Worm (Caenorhabditis elegans) whole organism, L4 larva: ENCODE results near the gene F40A3.7.

Source experiments
- F26F4.8 ChIP-seq: fragments of 200-800 bp; sonication (Bioruptor generic); conservative IDR thresholded peaks from 2 replicates; pipeline ENCODE4 v1.3.6; 2022; ENCODE audit warnings: missing genetic modification characterization, missing compliant biosample characterization
- F44E2.7 ChIP-seq: fragments of 200-800 bp; sonication (Bioruptor generic); IDR thresholded peaks from 2 replicates; pipeline ENCODE4 v2.1.2; 2022; ENCODE audit warnings: missing genetic modification characterization, missing compliant biosample characterization
- F49E8.2 ChIP-seq: sonication (generic microtip); optimal IDR thresholded peaks from 2 replicates; lab custom pipeline; 2016; ENCODE audit warnings: missing compliant biosample characterization, mild to moderate bottlenecking, missing genetic modification characterization, borderline replicate concordance
- R02D3.7 ChIP-seq: fragments of 150-350 bp; sonication (generic microtip); optimal IDR thresholded peaks from 3 replicates; lab custom pipeline; 2014; ENCODE audit warnings: missing biosample characterization, missing genetic modification characterization
- Y48G9A.11 ChIP-seq: fragments of 200-800 bp; sonication (Bioruptor generic); IDR thresholded peaks from 2 replicates; pipeline ENCODE4 v1.3.6; 2022; ENCODE audit warnings: missing genetic modification reagents, missing genetic modification characterization, missing compliant biosample characterization
- ZK337.2 ChIP-seq: fragments of 200-800 bp; sonication (Bioruptor generic); IDR thresholded peaks from 2 replicates; pipeline ENCODE4 v1.3.6; 2022; ENCODE audit warnings: missing genetic modification reagents, missing genetic modification characterization, missing compliant biosample characterization
- ZK546.5 ChIP-seq, 2 experiments: sonication (generic microtip); optimal IDR thresholded peaks; 2 replicates each; lab custom pipeline; 2017; ENCODE audit warnings: missing biosample characterization in 2 of 2, missing genetic modification characterization in 2 of 2
- aha-1 ChIP-seq: fragments of 150-350 bp; peaks from one replicate; lab custom pipeline; 2014; ENCODE audit warnings: missing biosample characterization, missing genetic modification characterization
- aly-2 ChIP-seq: sonication (generic microtip); optimal IDR thresholded peaks from 2 replicates; lab custom pipeline; 2018; ENCODE audit warnings: missing biosample characterization, missing genetic modification characterization
- arid-1 ChIP-seq: fragments of 200-800 bp; sonication (Bioruptor generic); conservative IDR thresholded peaks from 2 replicates; pipeline ENCODE4 v1.3.6; 2022; ENCODE audit warnings: missing genetic modification reagents, missing genetic modification characterization, missing compliant biosample characterization
- attf-4 ChIP-seq: sonication (generic microtip); optimal IDR thresholded peaks from 3 replicates; lab custom pipeline; 2017; ENCODE audit warnings: missing biosample characterization, missing genetic modification characterization
- ceh-20 ChIP-seq: fragments of 200-800 bp; sonication (Bioruptor generic); IDR thresholded peaks from 2 replicates; pipeline ENCODE4 v1.3.6; 2022; ENCODE audit warnings: missing genetic modification reagents, missing genetic modification characterization, missing compliant biosample characterization
- ceh-44 ChIP-seq: fragments of 200-800 bp; sonication (Bioruptor generic); IDR thresholded peaks from 2 replicates; pipeline ENCODE4 v1.3.6; 2022; ENCODE audit warnings: missing genetic modification reagents, missing genetic modification characterization, missing compliant biosample characterization
- ceh-62 ChIP-seq: sonication (generic microtip); optimal IDR thresholded peaks from 2 replicates; lab custom pipeline; 2017; ENCODE audit warnings: missing biosample characterization, missing genetic modification characterization
- ceh-82 ChIP-seq: sonication (generic microtip); optimal IDR thresholded peaks from 2 replicates; lab custom pipeline; 2017; ENCODE audit warnings: missing biosample characterization, missing genetic modification characterization
- ctbp-1 ChIP-seq: fragments of 200-800 bp; sonication (Bioruptor generic); IDR thresholded peaks from 2 replicates; pipeline ENCODE4 v1.3.6; 2022; ENCODE audit warnings: missing genetic modification reagents, missing genetic modification characterization, missing compliant biosample characterization
- daf-19 ChIP-seq: fragments of 200-800 bp; sonication (Bioruptor generic); conservative IDR thresholded peaks from 2 replicates; pipeline ENCODE4 v1.3.6; 2022; ENCODE audit warnings: missing genetic modification characterization, missing compliant biosample characterization
- daf-8 ChIP-seq: fragments of 200-800 bp; sonication (Bioruptor generic); IDR thresholded peaks from 2 replicates; pipeline ENCODE4 v1.3.6; 2022; ENCODE audit warnings: missing genetic modification characterization, missing compliant biosample characterization
- dmd-6 ChIP-seq: fragments of 200-800 bp; sonication (Bioruptor generic); IDR thresholded peaks from 2 replicates; pipeline ENCODE4 v1.3.6; 2022; ENCODE audit warnings: missing genetic modification reagents, missing genetic modification characterization, missing compliant biosample characterization
- dmd-8 ChIP-seq: fragments of 200-800 bp; sonication (Bioruptor generic); IDR thresholded peaks from 2 replicates; pipeline ENCODE4 v1.3.6; 2022; ENCODE audit warnings: missing genetic modification characterization, missing compliant biosample characterization
- dmd-9 ChIP-seq: fragments of 200-800 bp; sonication (Bioruptor generic); IDR thresholded peaks from 2 replicates; pipeline ENCODE4 v1.3.6; 2022; ENCODE audit warnings: missing genetic modification reagents, missing genetic modification characterization, missing compliant biosample characterization
- dpl-1 ChIP-seq: fragments of 150-350 bp; optimal IDR thresholded peaks from 2 replicates; lab custom pipeline; 2014; ENCODE audit warnings: missing biosample characterization, missing genetic modification reagents, missing genetic modification characterization
- egl-27 ChIP-seq: sonication (generic microtip); optimal IDR thresholded peaks from 3 replicates; lab custom pipeline; 2017; ENCODE audit warnings: missing biosample characterization, missing genetic modification reagents, missing genetic modification characterization
- fos-1 ChIP-seq: fragments of 150-350 bp; optimal IDR thresholded peaks from 2 replicates; lab custom pipeline; 2014; ENCODE audit warnings: missing biosample characterization, missing genetic modification characterization
- hif-1 ChIP-seq, 2 experiments: sonication (generic microtip); optimal IDR thresholded peaks; 2 replicates each; lab custom pipeline; 2016 to 2017; ENCODE audit warnings: missing compliant biosample characterization in 2 of 2, missing genetic modification characterization in 2 of 2, missing genetic modification reagents in 2 of 2, missing genotype in 2 of 2, mild to moderate bottlenecking in 1 of 2
- hlh-11 ChIP-seq: fragments of 200-800 bp; sonication (Bioruptor generic); optimal IDR thresholded peaks from 2 replicates; lab custom pipeline; 2018; ENCODE audit warnings: mild to moderate bottlenecking, missing genetic modification characterization, missing compliant biosample characterization
- hmg-1.1 ChIP-seq: fragments of 200-800 bp; sonication (Bioruptor generic); IDR thresholded peaks from 2 replicates; pipeline ENCODE4 v1.3.6; 2022; ENCODE audit warnings: missing genetic modification reagents, missing genetic modification characterization, missing compliant biosample characterization
- jun-1 ChIP-seq: fragments of 150-350 bp; optimal IDR thresholded peaks from 2 replicates; lab custom pipeline; 2014; ENCODE audit warnings: missing biosample characterization, missing genetic modification reagents, missing genetic modification characterization
- lim-7 ChIP-seq: fragments of 200-800 bp; sonication (Bioruptor generic); IDR thresholded peaks from 2 replicates; pipeline ENCODE4 v1.3.6; 2022; ENCODE audit warnings: missing genetic modification characterization, missing compliant biosample characterization
- lin-13 ChIP-seq: fragments of 150-350 bp; optimal IDR thresholded peaks from 2 replicates; lab custom pipeline; 2014; ENCODE audit warnings: missing biosample characterization, missing genetic modification reagents, missing genetic modification characterization
- lin-29 ChIP-seq: fragments of 200-800 bp; sonication (Bioruptor generic); IDR thresholded peaks from 2 replicates; pipeline ENCODE4 v1.3.6; 2022; ENCODE audit warnings: missing genetic modification reagents, missing genetic modification characterization, missing compliant biosample characterization
- lin-39 ChIP-seq: fragments of 150-350 bp; optimal IDR thresholded peaks from 2 replicates; lab custom pipeline; 2014; ENCODE audit warnings: missing biosample characterization, missing genetic modification reagents, missing genetic modification characterization
- lir-3 ChIP-seq: sonication (generic microtip); optimal IDR thresholded peaks from 2 replicates; lab custom pipeline; 2016; ENCODE audit warnings: mild to moderate bottlenecking, missing genetic modification characterization, missing compliant biosample characterization
- mdl-1 ChIP-seq, 2 experiments: fragments of 150-350 bp in 1 of 2; sonication (generic microtip) in 1 of 2; optimal IDR thresholded peaks; 2 replicates each; lab custom pipeline; 2014 to 2017; ENCODE audit warnings: missing biosample characterization in 2 of 2, missing genetic modification characterization in 2 of 2
- mdt-29 ChIP-seq: fragments of 200-800 bp; sonication (Bioruptor generic); IDR thresholded peaks from 2 replicates; pipeline ENCODE4 v1.3.6; 2022; ENCODE audit warnings: missing genetic modification reagents, missing genetic modification characterization, missing compliant biosample characterization
- mxl-2 ChIP-seq: fragments of 200-800 bp; sonication (Bioruptor generic); conservative IDR thresholded peaks from 2 replicates; pipeline ENCODE4 v1.3.6; 2022; ENCODE audit warnings: missing genetic modification reagents, missing genetic modification characterization, missing compliant biosample characterization
- nhr-10 ChIP-seq: fragments of 150-350 bp; optimal IDR thresholded peaks from 2 replicates; lab custom pipeline; 2014; ENCODE audit warnings: missing biosample characterization, missing genetic modification characterization
- nhr-25 ChIP-seq: sonication (generic microtip); optimal IDR thresholded peaks from 2 replicates; lab custom pipeline; 2017; ENCODE audit warnings: missing genetic modification characterization, mild to moderate bottlenecking, missing compliant biosample characterization, antibody characterized with exemption, moderate library complexity, borderline replicate concordance; ENCODE audit not compliant: insufficient read depth
- nhr-42 ChIP-seq: fragments of 200-800 bp; sonication (Bioruptor generic); IDR thresholded peaks from 2 replicates; pipeline ENCODE4 v1.3.6; 2022; ENCODE audit warnings: missing genetic modification characterization, missing compliant biosample characterization
- pha-4 ChIP-seq, 2 experiments: fragments of 150-350 bp in 1 of 2; fragments of 200-800 bp in 1 of 2; sonication (Bioruptor generic) in 1 of 2; IDR thresholded peaks in 1 of 2; optimal IDR thresholded peaks in 1 of 2; 2 replicates each; pipeline versions ENCODE4 v1.3.6 to Lab custom; 2014 to 2022; ENCODE audit warnings: missing genetic modification characterization in 2 of 2, missing genetic modification reagents in 2 of 2, missing biosample characterization in 1 of 2, missing compliant biosample characterization in 1 of 2
- saeg-2 ChIP-seq: fragments of 200-800 bp; sonication (Bioruptor generic); IDR thresholded peaks from 2 replicates; pipeline ENCODE4 v1.3.6; 2022; ENCODE audit warnings: missing genetic modification reagents, missing genetic modification characterization, missing compliant biosample characterization
- skn-1 ChIP-seq: fragments of 150-350 bp; optimal IDR thresholded peaks from 2 replicates; lab custom pipeline; 2014; ENCODE audit warnings: missing biosample characterization, missing genetic modification characterization
- snpc-4 ChIP-seq: fragments of 150-350 bp; optimal IDR thresholded peaks from 2 replicates; lab custom pipeline; 2014; ENCODE audit warnings: missing biosample characterization, missing genetic modification characterization
- spr-1 ChIP-seq: sonication (generic microtip); optimal IDR thresholded peaks from 2 replicates; lab custom pipeline; 2016; ENCODE audit warnings: mild to moderate bottlenecking, missing genetic modification characterization, missing compliant biosample characterization
- tra-1 ChIP-seq: fragments of 200-800 bp; sonication (Bioruptor generic); IDR thresholded peaks from 2 replicates; pipeline ENCODE4 v1.3.6; 2022; ENCODE audit warnings: missing genetic modification reagents, missing genetic modification characterization, missing compliant biosample characterization
- unc-39 ChIP-seq: sonication (generic microtip); optimal IDR thresholded peaks from 2 replicates; lab custom pipeline; 2017; ENCODE audit warnings: missing biosample characterization, missing genetic modification characterization
- unc-62 ChIP-seq, 3 experiments: fragments of 150-350 bp in 1 of 3; sonication (generic microtip); optimal IDR thresholded peaks in 2 of 3; peaks in 1 of 3; 1 replicate in 1 of 3; 2 replicates in 2 of 3; lab custom pipeline; 2014 to 2017; ENCODE audit warnings: missing biosample characterization in 3 of 3, missing genetic modification characterization in 3 of 3, missing genetic modification reagents in 3 of 3, missing genotype in 1 of 3
- vab-7 ChIP-seq: fragments of 200-800 bp; sonication (Bioruptor generic); IDR thresholded peaks from 2 replicates; pipeline ENCODE4 v1.3.6; 2022; ENCODE audit warnings: missing genetic modification reagents, missing genetic modification characterization, missing compliant biosample characterization
- zag-1 ChIP-seq: fragments of 150-350 bp; optimal IDR thresholded peaks from 2 replicates; lab custom pipeline; 2014; ENCODE audit warnings: missing biosample characterization, missing genetic modification characterization
- zip-11 ChIP-seq: fragments of 200-800 bp; sonication (Bioruptor generic); IDR thresholded peaks from 2 replicates; pipeline ENCODE4 v1.3.6; 2022; ENCODE audit warnings: missing genetic modification characterization, missing compliant biosample characterization
- zip-2 ChIP-seq: fragments of 150-350 bp; optimal IDR thresholded peaks from 2 replicates; lab custom pipeline; 2014; ENCODE audit warnings: missing biosample characterization, missing genetic modification characterization
- ztf-11 ChIP-seq: fragments of 150-350 bp; optimal IDR thresholded peaks from 2 replicates; lab custom pipeline; 2014; ENCODE audit warnings: missing biosample characterization, missing genetic modification characterization

The F40A3.7 gene

ce11 chrV:7848251-7848650 lies 51.4 kb downstream of the F40A3.7 start (continued):
- no peak for TF ChIP-seq mxl-2 (GFP tag; lab: Robert Waterston, UW)
- no peak for TF ChIP-seq F44E2.7 (GFP tag; lab: Robert Waterston, UW)
- no peak for TF ChIP-seq ceh-44 (GFP tag; lab: Robert Waterston, UW)
- no peak for TF ChIP-seq lin-13 (GFP tag; lab: Kevin White, UChicago)
- no peak for TF ChIP-seq ZK546.5 (tag; optimal IDR thresholded peaks at IDR 0.05; lab: Kevin White, UChicago)
- no peak for TF ChIP-seq zip-2 (tag; lab: Kevin White, UChicago)
- no peak for TF ChIP-seq ztf-11 (tag; lab: Kevin White, UChicago)
- no peak for TF ChIP-seq unc-62 (GFP tag; optimal IDR thresholded peaks at IDR 0.05 in 1 of 2; lab: Kevin White, UChicago)
- no peak for TF ChIP-seq unc-62 (tag; optimal IDR thresholded peaks at IDR 0.05; lab: Kevin White, UChicago)
- TF ChIP-seq spr-1 (tag; lab: Kevin White, UChicago): no peak
- no peak for TF ChIP-seq aha-1 (tag; lab: Kevin White, UChicago)
- peak; percentile 86 for TF ChIP-seq hlh-11 (tag; lab: Kevin White, UChicago)
- TF ChIP-seq nhr-10 (tag; lab: Kevin White, UChicago): no peak
- TF ChIP-seq ceh-82 (tag; lab: Kevin White, UChicago): no peak
- peak in 1 of 2 experiments; percentile 72 for TF ChIP-seq mdl-1 (tag; optimal IDR thresholded peaks at IDR 0.05; lab: Kevin White, UChicago)
- no peak for TF ChIP-seq egl-27 (tag; lab: Kevin White, UChicago)
- TF ChIP-seq ctbp-1 (GFP tag; lab: Robert Waterston, UW): no peak
- TF ChIP-seq daf-19 (GFP tag; lab: Robert Waterston, UW): no peak
- TF ChIP-seq F49E8.2 (tag; lab: Kevin White, UChicago): no peak
- TF ChIP-seq zag-1: no peak
- no peak for TF ChIP-seq lir-3 (tag; lab: Kevin White, UChicago)
- no peak for TF ChIP-seq pha-4 (GFP tag; IDR thresholded peaks at IDR 0.05; lab: Robert Waterston, UW)
- no peak for TF ChIP-seq pha-4 (tag; optimal IDR thresholded peaks at IDR 0.05; lab: Kevin White, UChicago)
- TF ChIP-seq mdt-29 (GFP tag; lab: Robert Waterston, UW): no peak
- no peak for TF ChIP-seq tra-1 (GFP tag; lab: Robert Waterston, UW)
- no peak for TF ChIP-seq dpl-1
- TF ChIP-seq saeg-2 (GFP tag; lab: Robert Waterston, UW): no peak
- TF ChIP-seq ZK337.2: no peak
- peak in 1 of 2 experiments; percentile 39 for TF ChIP-seq hif-1 (tag; optimal IDR thresholded peaks at IDR 0.05; lab: Kevin White, UChicago)
- no peak for TF ChIP-seq lin-39 (tag; lab: Kevin White, UChicago)
- peak; percentile 42 for TF ChIP-seq dmd-6 (GFP tag; lab: Robert Waterston, UW)
- TF ChIP-seq R02D3.7 (tag; lab: Kevin White, UChicago): no peak
- TF ChIP-seq nhr-25: no peak
- TF ChIP-seq nhr-42 (GFP tag; lab: Robert Waterston, UW): no peak
- TF ChIP-seq dmd-8 (GFP tag; lab: Robert Waterston, UW): no peak
- no peak for TF ChIP-seq F26F4.8 (GFP tag; lab: Robert Waterston, UW)
- TF ChIP-seq hmg-1.1: peak; percentile 57
- TF ChIP-seq dmd-9 (GFP tag; lab: Robert Waterston, UW): no peak
- TF ChIP-seq zip-11: no peak
- TF ChIP-seq skn-1 (tag; lab: Kevin White, UChicago): no peak
- TF ChIP-seq arid-1: no peak
- TF ChIP-seq attf-4 (tag; lab: Kevin White, UChicago): no peak
- TF ChIP-seq unc-39: no peak
- TF ChIP-seq daf-8 (GFP tag; lab: Robert Waterston, UW): no peak
- no peak for TF ChIP-seq Y48G9A.11 (GFP tag; lab: Robert Waterston, UW)
- no peak for TF ChIP-seq aly-2 (tag; lab: Kevin White, UChicago)
- no peak for TF ChIP-seq ceh-62 (tag; lab: Kevin White, UChicago)
- TF ChIP-seq fos-1: no peak
- TF ChIP-seq jun-1 (tag; lab: Kevin White, UChicago): no peak
- peak; percentile 42; the same call in 1 of the 2 replicates for TF ChIP-seq ceh-20 (GFP tag; lab: Robert Waterston, UW)
- TF ChIP-seq vab-7: no peak
- TF ChIP-seq snpc-4 (tag; lab: Kevin White, UChicago): no peak
- no peak for TF ChIP-seq lin-29 (GFP tag; lab: Robert Waterston, UW)
- no peak for TF ChIP-seq lim-7 (GFP tag; lab: Robert Waterston, UW)
